Fruit fly (Drosophila melanogaster) whole organism, embryonic: ENCODE data around the gene PK1-R.

Experiments used
- Ada2b ChIP-seq: fragments of 200-800 bp; sonication (Bioruptor generic); IDR thresholded peaks from 2 replicates; pipeline ENCODE4 v1.3.6; 2022; ENCODE audit warnings: missing biosample characterization, missing genetic modification characterization
- Atf3 ChIP-seq: fragments of 200-800 bp; sonication (Bioruptor generic); optimal IDR thresholded peaks from 3 replicates; lab custom pipeline; 2016; ENCODE audit warnings: missing biosample characterization, missing genetic modification characterization
- Atf6 ChIP-seq: fragments of 200-800 bp; sonication (Bioruptor generic); IDR thresholded peaks from 2 replicates; pipeline ENCODE4 v1.3.6; 2022; ENCODE audit warnings: missing biosample characterization, missing genetic modification characterization
- Blimp-1 ChIP-seq: fragments of 200-800 bp; sonication (Bioruptor generic); optimal IDR thresholded peaks from 3 replicates; lab custom pipeline; 2018; ENCODE audit warnings: missing biosample characterization, missing genetic modification characterization, mild to moderate bottlenecking, moderate library complexity, missing genetic modification reagents
- BtbVII ChIP-seq: fragments of 200-800 bp; sonication (Bioruptor generic); optimal IDR thresholded peaks from 3 replicates; lab custom pipeline; 2017; ENCODE audit warnings: missing biosample characterization, mild to moderate bottlenecking, missing genetic modification characterization
- CG10431 ChIP-seq: fragments of 200-800 bp; sonication (Bioruptor generic); optimal IDR thresholded peaks from 3 replicates; lab custom pipeline; 2018; ENCODE audit warnings: missing biosample characterization, mild to moderate bottlenecking, missing genetic modification characterization
- CG10462 ChIP-seq: fragments of 200-800 bp; sonication (Bioruptor generic); optimal IDR thresholded peaks from 2 replicates; lab custom pipeline; 2016; ENCODE audit warnings: missing biosample characterization, missing genetic modification characterization
- CG10543 ChIP-seq: fragments of 200-800 bp; sonication (Bioruptor generic); optimal IDR thresholded peaks from 3 replicates; lab custom pipeline; 2017; ENCODE audit warnings: missing biosample characterization, mild to moderate bottlenecking, missing genetic modification characterization, moderate library complexity
- CG11723 ChIP-seq: fragments of 200-800 bp; sonication (Bioruptor generic); optimal IDR thresholded peaks from 2 replicates; lab custom pipeline; 2017; ENCODE audit warnings: missing biosample characterization, mild to moderate bottlenecking, missing genetic modification characterization
- CG12236 ChIP-seq: fragments of 200-800 bp; sonication (Bioruptor generic); optimal IDR thresholded peaks from 2 replicates; lab custom pipeline; 2016; ENCODE audit warnings: missing biosample characterization, missing genetic modification characterization
- CG16813 ChIP-seq: fragments of 200-800 bp; sonication (Bioruptor generic); IDR thresholded peaks from 3 replicates; pipeline ENCODE4 v1.3.6; 2022; ENCODE audit warnings: missing biosample characterization, missing genetic modification characterization; ENCODE audit not compliant: partially characterized antibody
- CG16815 ChIP-seq: fragments of 200-800 bp; sonication (Bioruptor generic); optimal IDR thresholded peaks from 3 replicates; lab custom pipeline; 2017; ENCODE audit warnings: missing biosample characterization, mild to moderate bottlenecking, missing genetic modification characterization
- CG17385 ChIP-seq: fragments of 200-800 bp; sonication (Bioruptor generic); optimal IDR thresholded peaks from 3 replicates; lab custom pipeline; 2018; ENCODE audit warnings: missing biosample characterization, mild to moderate bottlenecking, missing genetic modification characterization
- CG17802 ChIP-seq: fragments of 200-800 bp; sonication (Bioruptor generic); optimal IDR thresholded peaks from 2 replicates; lab custom pipeline; 2018; ENCODE audit warnings: missing biosample characterization, mild to moderate bottlenecking, missing genetic modification characterization, moderate library complexity
- CG1792 ChIP-seq: fragments of 200-800 bp; sonication (Bioruptor generic); optimal IDR thresholded peaks from 2 replicates; lab custom pipeline; 2016; ENCODE audit warnings: missing biosample characterization, missing genetic modification characterization
- CG31365 ChIP-seq: fragments of 200-800 bp; sonication (Bioruptor generic); optimal IDR thresholded peaks from 2 replicates; lab custom pipeline; 2018; ENCODE audit warnings: missing biosample characterization, mild to moderate bottlenecking, missing genetic modification characterization
- CG3281 ChIP-seq: fragments of 200-800 bp; sonication (Bioruptor generic); optimal IDR thresholded peaks from 3 replicates; lab custom pipeline; 2017; ENCODE audit warnings: missing biosample characterization, mild to moderate bottlenecking, missing genetic modification characterization
- CG3407 ChIP-seq: fragments of 200-800 bp; sonication (Bioruptor generic); optimal IDR thresholded peaks from 2 replicates; lab custom pipeline; 2018; ENCODE audit warnings: missing biosample characterization, mild to moderate bottlenecking, missing genetic modification characterization
- CG4617 ChIP-seq: fragments of 200-800 bp; sonication (Bioruptor generic); optimal IDR thresholded peaks from 3 replicates; lab custom pipeline; 2016; ENCODE audit warnings: missing biosample characterization, missing genetic modification characterization, borderline replicate concordance
- CG5180 ChIP-seq: fragments of 200-800 bp; sonication (Bioruptor generic); optimal IDR thresholded peaks from 3 replicates; lab custom pipeline; 2017; ENCODE audit warnings: missing biosample characterization, missing genetic modification characterization, mild to moderate bottlenecking, moderate library complexity, missing genetic modification reagents
- CG8765 ChIP-seq: fragments of 200-800 bp; sonication (Bioruptor generic); IDR thresholded peaks from 2 replicates; pipeline ENCODE4 v1.3.6; 2022; ENCODE audit warnings: missing biosample characterization, missing genetic modification characterization
- D ChIP-seq, 2 experiments: fragments of 200-800 bp in 1 of 2; fragments of >200 bp in 1 of 2; sonication (Bioruptor generic) in 1 of 2; optimal IDR thresholded peaks; 2 replicates in 1 of 2; 3 replicates in 1 of 2; lab custom pipeline; 2017; ENCODE audit warnings: mild to moderate bottlenecking in 1 of 2, missing biosample characterization in 1 of 2, missing genetic modification characterization in 1 of 2, missing genetic modification reagents in 1 of 2
- D19A ChIP-seq: fragments of 200-800 bp; optimal IDR thresholded peaks from 3 replicates; lab custom pipeline; 2019; ENCODE audit warnings: missing biosample characterization, mild to moderate bottlenecking, missing genetic modification characterization, moderate library complexity
- Dref ChIP-seq: fragments of 200-800 bp; sonication (Bioruptor generic); IDR thresholded peaks from 2 replicates; pipeline ENCODE4 v1.3.6; 2022; ENCODE audit warnings: missing biosample characterization, missing genetic modification characterization
- E2f1 ChIP-seq: fragments of 200-800 bp; sonication (Bioruptor generic); IDR thresholded peaks from 2 replicates; pipeline ENCODE4 v1.3.6; 2022; ENCODE audit warnings: missing biosample characterization, missing genetic modification characterization
- Fer3 ChIP-seq: fragments of 200-800 bp; sonication (Bioruptor generic); optimal IDR thresholded peaks from 2 replicates; lab custom pipeline; 2018; ENCODE audit warnings: missing biosample characterization, mild to moderate bottlenecking, missing genetic modification characterization, moderate library complexity
- HLH4C ChIP-seq: fragments of 200-800 bp; sonication (Bioruptor generic); IDR thresholded peaks from 3 replicates; pipeline ENCODE4 v1.3.6; 2022; ENCODE audit warnings: missing biosample characterization, missing genetic modification characterization; ENCODE audit not compliant: partially characterized antibody
- NfI ChIP-seq: fragments of 200-800 bp; sonication (Bioruptor generic); optimal IDR thresholded peaks from 3 replicates; lab custom pipeline; 2018; ENCODE audit warnings: missing biosample characterization, mild to moderate bottlenecking, missing genetic modification characterization, moderate library complexity
- Oli ChIP-seq: fragments of 200-800 bp; sonication (Bioruptor generic); optimal IDR thresholded peaks from 2 replicates; lab custom pipeline; 2018; ENCODE audit warnings: missing biosample characterization, mild to moderate bottlenecking, missing genetic modification characterization, moderate library complexity
- Rfx ChIP-seq: fragments of 200-800 bp; sonication (Bioruptor generic); IDR thresholded peaks from 2 replicates; pipeline ENCODE4 v1.3.6; 2022; ENCODE audit warnings: missing biosample characterization, missing genetic modification characterization
- amos ChIP-seq: fragments of 200-800 bp; sonication (Bioruptor generic); IDR thresholded peaks from 2 replicates; pipeline ENCODE4 v1.3.6; 2022; ENCODE audit warnings: missing biosample characterization, missing genetic modification characterization; ENCODE audit not compliant: partially characterized antibody
- aop ChIP-seq: fragments of 200-800 bp; sonication (Bioruptor generic); IDR thresholded peaks from 2 replicates; pipeline ENCODE4 v1.3.6; 2022; ENCODE audit warnings: missing biosample characterization, missing genetic modification characterization
- bowl ChIP-seq: fragments of 200-800 bp; sonication (Bioruptor generic); IDR thresholded peaks from 2 replicates; pipeline ENCODE4 v1.3.6; 2022; ENCODE audit warnings: missing biosample characterization, missing genetic modification characterization
- br ChIP-seq: fragments of >200 bp; optimal IDR thresholded peaks from 2 replicates; lab custom pipeline; 2017
- chm ChIP-seq: fragments of 200-800 bp; sonication (Bioruptor generic); IDR thresholded peaks from 2 replicates; pipeline ENCODE4 v1.3.6; 2022; ENCODE audit warnings: missing biosample characterization, missing genetic modification characterization
- fd102C ChIP-seq: fragments of 200-800 bp; sonication (Bioruptor generic); optimal IDR thresholded peaks from 2 replicates; lab custom pipeline; 2018; ENCODE audit warnings: missing biosample characterization, mild to moderate bottlenecking, missing genetic modification characterization, moderate library complexity
- ftz-f1 ChIP-seq: fragments of 200-800 bp; sonication (Bioruptor generic); optimal IDR thresholded peaks from 2 replicates; lab custom pipeline; 2016; ENCODE audit warnings: missing biosample characterization, missing genetic modification characterization
- gce ChIP-seq: fragments of 200-800 bp; sonication (Bioruptor generic); IDR thresholded peaks from 3 replicates; pipeline ENCODE4 v1.3.6; 2022; ENCODE audit warnings: missing biosample characterization, missing genetic modification characterization
- gsb-n ChIP-seq: fragments of 200-800 bp; sonication (Bioruptor generic); optimal IDR thresholded peaks from 3 replicates; lab custom pipeline; 2018; ENCODE audit warnings: missing biosample characterization, mild to moderate bottlenecking, missing genetic modification characterization
- jumu ChIP-seq: fragments of 200-800 bp; sonication (Bioruptor generic); optimal IDR thresholded peaks from 3 replicates; lab custom pipeline; 2016; ENCODE audit warnings: missing biosample characterization, missing genetic modification characterization
- nmo ChIP-seq: fragments of 200-800 bp; sonication (Bioruptor generic); optimal IDR thresholded peaks from 2 replicates; lab custom pipeline; 2018; ENCODE audit warnings: missing biosample characterization, mild to moderate bottlenecking, missing genetic modification characterization, moderate library complexity
- oc ChIP-seq: fragments of 200-800 bp; sonication (Bioruptor generic); optimal IDR thresholded peaks from 2 replicates; lab custom pipeline; 2018; ENCODE audit warnings: missing biosample characterization, mild to moderate bottlenecking, missing genetic modification characterization, moderate library complexity
- onecut ChIP-seq: fragments of 200-800 bp; sonication (Bioruptor generic); IDR thresholded peaks from 2 replicates; pipeline ENCODE4 v1.3.6; 2022; ENCODE audit warnings: missing biosample characterization, missing genetic modification characterization
- otp ChIP-seq: fragments of 200-800 bp; sonication (Bioruptor generic); IDR thresholded peaks from 3 replicates; pipeline ENCODE4, ENCODE4 v1.3.6; 2022; ENCODE audit warnings: missing biosample characterization, missing genetic modification characterization
- pfk ChIP-seq: fragments of 200-800 bp; sonication (Bioruptor generic); optimal IDR thresholded peaks from 2 replicates; lab custom pipeline; 2018; ENCODE audit warnings: missing biosample characterization, mild to moderate bottlenecking, missing genetic modification characterization, moderate library complexity
- pum ChIP-seq: fragments of 200-800 bp; sonication (Bioruptor generic); optimal IDR thresholded peaks from 2 replicates; lab custom pipeline; 2016; ENCODE audit warnings: missing biosample characterization, missing genetic modification characterization
- sima ChIP-seq: fragments of 200-800 bp; sonication (Bioruptor generic); optimal IDR thresholded peaks from 2 replicates; lab custom pipeline; 2016; ENCODE audit warnings: missing biosample characterization, missing genetic modification characterization
- ssp ChIP-seq: fragments of 200-800 bp; sonication (Bioruptor generic); IDR thresholded peaks from 2 replicates; pipeline ENCODE4 v1.3.6; 2022; ENCODE audit warnings: missing biosample characterization, missing genetic modification characterization
- trh ChIP-seq: fragments of 200-800 bp; sonication (Bioruptor generic); optimal IDR thresholded peaks from 2 replicates; lab custom pipeline; 2016; ENCODE audit warnings: missing biosample characterization, missing genetic modification characterization

Gene PK1-R

DNA sequence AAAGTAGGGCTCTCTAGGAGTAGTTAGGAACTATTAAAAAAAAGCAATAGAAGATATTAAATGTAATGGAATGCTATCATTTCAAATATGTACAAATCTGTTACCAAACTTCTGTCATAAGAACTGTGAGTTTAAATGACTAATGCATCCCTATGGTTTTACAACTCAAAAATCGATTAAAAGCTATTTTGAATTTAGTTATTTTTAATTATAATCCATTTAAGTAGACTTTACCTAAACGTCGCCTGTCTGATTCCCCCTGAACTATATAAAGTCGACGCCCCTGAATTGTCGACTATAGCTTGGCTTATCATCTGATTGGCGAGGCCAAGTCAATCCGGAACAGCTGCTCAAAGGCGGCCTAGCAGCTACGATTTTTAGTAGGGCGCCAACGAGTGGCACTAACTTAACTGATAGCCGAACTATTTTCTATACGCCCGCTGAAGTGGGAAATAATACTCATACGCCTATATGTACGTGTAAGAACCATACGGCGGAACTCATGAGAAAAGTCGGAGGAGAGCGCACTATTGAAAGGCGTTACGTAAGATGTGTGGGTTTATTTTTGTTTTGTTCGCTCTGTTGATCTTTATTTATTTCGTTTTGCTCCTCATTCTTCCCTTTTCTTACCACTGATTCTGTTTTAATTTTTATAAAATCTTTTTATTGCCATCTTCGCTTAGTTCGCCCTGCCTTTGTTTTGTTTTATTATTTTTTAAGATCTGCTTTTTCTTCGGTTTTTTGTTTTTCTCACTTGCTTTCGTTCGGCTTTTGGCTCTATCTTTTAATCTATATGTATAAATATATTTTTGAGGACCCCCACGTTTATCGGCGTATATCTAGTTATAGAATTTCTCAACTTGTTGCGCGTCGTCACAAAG, 40.7 kb downstream of the PK1-R start (continued):
- TF ChIP-seq Fer3 (tag; lab: Kevin White, UChicago) = peak; percentile 52
- no peak for TF ChIP-seq CG17802 (tag; lab: Kevin White, UChicago)
- TF ChIP-seq CG3407 (GFP tag; lab: Kevin White, UChicago) = no peak
- TF ChIP-seq br = no peak
- TF ChIP-seq onecut = no peak
- peak; percentile 68 for TF ChIP-seq CG3281
- no peak for TF ChIP-seq NfI (GFP tag; lab: Kevin White, UChicago)
- no peak for TF ChIP-seq Ada2b (GFP tag; lab: Robert Waterston, UW)
- TF ChIP-seq Oli (tag; lab: Kevin White, UChicago) = peak; percentile 52
- no peak for TF ChIP-seq jumu (GFP tag; lab: Kevin White, UChicago)
- TF ChIP-seq bowl = no peak
- TF ChIP-seq sima (GFP tag; lab: Kevin White, UChicago) = no peak
- TF ChIP-seq CG11723 (GFP tag; lab: Kevin White, UChicago) = peak; percentile 5
- TF ChIP-seq CG16815 (GFP tag; lab: Kevin White, UChicago) = peak; percentile 4
- TF ChIP-seq CG4617 (GFP tag; lab: Kevin White, UChicago) = no peak
- TF ChIP-seq ftz-f1 (GFP tag; lab: Kevin White, UChicago) = peak; percentile 35
- no peak for TF ChIP-seq D19A (tag; lab: Kevin White, UChicago)
- no peak for TF ChIP-seq Blimp-1 (GFP tag; lab: Kevin White, UChicago)
- no peak for TF ChIP-seq CG1792 (GFP tag; lab: Kevin White, UChicago)
- TF ChIP-seq HLH4C = no peak
- TF ChIP-seq CG10462 = no peak
- no peak for TF ChIP-seq gsb-n (tag; lab: Kevin White, UChicago)
- no peak for TF ChIP-seq CG10431 (GFP tag; lab: Kevin White, UChicago)
- no peak for TF ChIP-seq Dref
- no peak for TF ChIP-seq CG16813 (GFP tag; lab: Robert Waterston, UW)
- TF ChIP-seq Rfx (GFP tag; lab: Robert Waterston, UW) = peak; percentile 60; the same call in 1 of the 2 replicates
- no peak; the same call in 1 of the 2 replicates for TF ChIP-seq Atf6 (GFP tag; lab: Robert Waterston, UW)
- TF ChIP-seq E2f1 (GFP tag; lab: Robert Waterston, UW) = 0 out of 2 replicates have a peak, but pooled peaks have one; percentile 10
- no peak for TF ChIP-seq otp (GFP tag; lab: Robert Waterston, UW)
- TF ChIP-seq gce (GFP tag; lab: Robert Waterston, UW) = no peak
- TF ChIP-seq ssp = no peak
- TF ChIP-seq BtbVII = peak; percentile 10
- TF ChIP-seq CG5180 = peak; percentile 3
- no peak for TF ChIP-seq D (optimal IDR thresholded peaks at IDR 0.05; lab: Kevin White, UChicago)
- no peak for TF ChIP-seq D (GFP tag; optimal IDR thresholded peaks at IDR 0.05; lab: Kevin White, UChicago)
- TF ChIP-seq nmo = peak; percentile 15
- TF ChIP-seq pfk = no peak
- no peak for TF ChIP-seq fd102C (GFP tag; lab: Kevin White, UChicago)
- TF ChIP-seq oc = no peak
- TF ChIP-seq CG10543 (GFP tag; lab: Kevin White, UChicago) = peak; percentile 27
- no peak for TF ChIP-seq amos (GFP tag; lab: Robert Waterston, UW)
- no peak for TF ChIP-seq chm (GFP tag; lab: Robert Waterston, UW)
- TF ChIP-seq CG12236 = no peak
- no peak for TF ChIP-seq pum (GFP tag; lab: Kevin White, UChicago)
- no peak for TF ChIP-seq Atf3
- TF ChIP-seq CG8765 (GFP tag; lab: Robert Waterston, UW) = no peak
- no peak for TF ChIP-seq trh
- no peak for TF ChIP-seq CG31365
- TF ChIP-seq CG17385 (GFP tag; lab: Kevin White, UChicago) = peak; percentile 9
- TF ChIP-seq aop = no peak
